Worm (Caenorhabditis elegans) whole organism, late embryonic: ENCODE measurements around the gene hlh-4.

Experiments
- C08G9.2 ChIP-seq: sonication (generic microtip); optimal IDR thresholded peaks from 2 replicates; lab custom pipeline; 2016; ENCODE audit warnings: mild to moderate bottlenecking, missing genetic modification characterization, moderate library complexity, missing compliant biosample characterization
- C38D4.7 ChIP-seq: fragments of 200-800 bp; sonication (Bioruptor generic); optimal IDR thresholded peaks from 2 replicates; lab custom pipeline; 2018; ENCODE audit warnings: mild to moderate bottlenecking, missing genetic modification characterization, moderate library complexity, missing compliant biosample characterization
- F13H6.1 ChIP-seq: sonication (generic microtip); optimal IDR thresholded peaks from 2 replicates; lab custom pipeline; 2016; ENCODE audit warnings: missing genetic modification characterization, missing compliant biosample characterization
- K09A11.1 ChIP-seq: sonication (generic microtip); optimal IDR thresholded peaks from 2 replicates; lab custom pipeline; 2017; ENCODE audit warnings: antibody characterized with exemption, mild to moderate bottlenecking, missing genetic modification characterization, missing compliant biosample characterization; ENCODE audit not compliant: insufficient read depth
- T23F11.4 ChIP-seq: fragments of 200-800 bp; sonication (Bioruptor generic); optimal IDR thresholded peaks from 2 replicates; lab custom pipeline; 2018; ENCODE audit warnings: mild to moderate bottlenecking, missing genetic modification characterization, missing compliant biosample characterization
- ama-1 ChIP-seq: fragments of 150-350 bp; optimal IDR thresholded peaks from 2 replicates; lab custom pipeline; 2014
- ceh-18 ChIP-seq: sonication (generic microtip); optimal IDR thresholded peaks from 2 replicates; lab custom pipeline; 2016; ENCODE audit warnings: missing genetic modification characterization, missing compliant biosample characterization
- ceh-22 ChIP-seq: sonication (generic microtip); optimal IDR thresholded peaks from 2 replicates; lab custom pipeline; 2017; ENCODE audit warnings: missing biosample characterization, missing genetic modification characterization
- ceh-24 ChIP-seq: sonication (generic microtip); optimal IDR thresholded peaks from 2 replicates; lab custom pipeline; 2016; ENCODE audit warnings: mild to moderate bottlenecking, missing genetic modification characterization, missing compliant biosample characterization
- ceh-30 ChIP-seq: fragments of 150-350 bp; optimal IDR thresholded peaks from 2 replicates; lab custom pipeline; 2014; ENCODE audit warnings: missing biosample characterization, missing genetic modification characterization
- ceh-31 ChIP-seq: sonication (generic microtip); optimal IDR thresholded peaks from 2 replicates; lab custom pipeline; 2016; ENCODE audit warnings: missing genetic modification characterization, missing compliant biosample characterization
- ceh-34 ChIP-seq: sonication (generic microtip); optimal IDR thresholded peaks from 2 replicates; lab custom pipeline; 2016; ENCODE audit warnings: mild to moderate bottlenecking, missing genetic modification characterization, missing compliant biosample characterization
- ceh-6 ChIP-seq: fragments of 200-800 bp; sonication (Bioruptor generic); optimal IDR thresholded peaks from 2 replicates; lab custom pipeline; 2018; ENCODE audit warnings: mild to moderate bottlenecking, missing genetic modification characterization, missing compliant biosample characterization
- ceh-9 ChIP-seq: sonication (generic microtip); optimal IDR thresholded peaks from 2 replicates; lab custom pipeline; 2016; ENCODE audit warnings: mild to moderate bottlenecking, missing genetic modification characterization, inconsistent platforms, missing compliant biosample characterization
- dve-1 ChIP-seq: sonication (generic microtip); optimal IDR thresholded peaks from 2 replicates; lab custom pipeline; 2017; ENCODE audit warnings: antibody characterized with exemption, mild to moderate bottlenecking, missing genetic modification characterization, missing compliant biosample characterization
- elt-2 ChIP-seq: sonication (generic microtip); optimal IDR thresholded peaks from 2 replicates; lab custom pipeline; 2016; ENCODE audit warnings: missing genetic modification reagents, missing genetic modification characterization, missing compliant biosample characterization
- elt-4 ChIP-seq: sonication (generic microtip); optimal IDR thresholded peaks from 2 replicates; lab custom pipeline; 2016; ENCODE audit warnings: missing genetic modification characterization, missing compliant biosample characterization
- ets-4 ChIP-seq: sonication (generic microtip); optimal IDR thresholded peaks from 2 replicates; lab custom pipeline; 2016; ENCODE audit warnings: missing genetic modification characterization, missing compliant biosample characterization
- eyg-1 ChIP-seq: sonication (generic microtip); optimal IDR thresholded peaks from 2 replicates; lab custom pipeline; 2016; ENCODE audit warnings: missing genotype, missing genetic modification characterization, missing compliant biosample characterization
- fkh-10 ChIP-seq: fragments of 150-350 bp; optimal IDR thresholded peaks from 2 replicates; lab custom pipeline; 2014; ENCODE audit warnings: missing biosample characterization, missing genetic modification reagents, missing genetic modification characterization
- fkh-6 ChIP-seq: sonication (generic microtip); optimal IDR thresholded peaks from 2 replicates; lab custom pipeline; 2016; ENCODE audit warnings: missing genetic modification characterization, missing compliant biosample characterization
- gmeb-2 ChIP-seq: sonication (generic microtip); optimal IDR thresholded peaks from 2 replicates; lab custom pipeline; 2016; ENCODE audit warnings: missing genetic modification characterization, inconsistent platforms, missing compliant biosample characterization
- hlh-13 ChIP-seq: fragments of 200-800 bp; sonication (Bioruptor generic); optimal IDR thresholded peaks from 2 replicates; lab custom pipeline; 2018; ENCODE audit warnings: mild to moderate bottlenecking, missing genetic modification characterization, missing compliant biosample characterization
- hlh-30 ChIP-seq: sonication (generic microtip); optimal IDR thresholded peaks from 2 replicates; lab custom pipeline; 2017; ENCODE audit warnings: antibody characterized with exemption, missing genetic modification characterization, missing compliant biosample characterization; ENCODE audit not compliant: insufficient read depth
- lim-6 ChIP-seq: sonication (generic microtip); optimal IDR thresholded peaks from 2 replicates; lab custom pipeline; 2016; ENCODE audit warnings: missing genetic modification characterization, missing compliant biosample characterization
- madf-2 ChIP-seq: sonication (generic microtip); optimal IDR thresholded peaks from 2 replicates; lab custom pipeline; 2017; ENCODE audit warnings: missing genetic modification characterization, missing compliant biosample characterization
- mec-3 ChIP-seq: sonication (generic microtip); optimal IDR thresholded peaks from 2 replicates; lab custom pipeline; 2016; ENCODE audit warnings: borderline replicate concordance, missing genetic modification characterization, missing compliant biosample characterization
- nfya-1 ChIP-seq: sonication (generic microtip); optimal IDR thresholded peaks from 2 replicates; lab custom pipeline; 2017; ENCODE audit warnings: missing genetic modification characterization, mild to moderate bottlenecking, missing compliant biosample characterization, antibody characterized with exemption, moderate library complexity
- odd-2 ChIP-seq: sonication (generic microtip); optimal IDR thresholded peaks from 2 replicates; lab custom pipeline; 2017; ENCODE audit warnings: antibody characterized with exemption, mild to moderate bottlenecking, missing genetic modification characterization, missing compliant biosample characterization
- pax-1 ChIP-seq: fragments of 150-350 bp; optimal IDR thresholded peaks from 2 replicates; lab custom pipeline; 2014; ENCODE audit warnings: missing biosample characterization, missing genetic modification characterization
- pqm-1 ChIP-seq: sonication (generic microtip); optimal IDR thresholded peaks from 2 replicates; lab custom pipeline; 2016; ENCODE audit warnings: missing genetic modification characterization, missing compliant biosample characterization
- pros-1 ChIP-seq: fragments of 150-350 bp; optimal IDR thresholded peaks from 2 replicates; lab custom pipeline; 2014; ENCODE audit warnings: missing biosample characterization, missing genetic modification reagents, missing genetic modification characterization
- rnt-1 ChIP-seq: sonication (generic microtip); optimal IDR thresholded peaks from 2 replicates; lab custom pipeline; 2016; ENCODE audit warnings: missing genetic modification characterization, missing compliant biosample characterization
- sdc-2 ChIP-seq: sonication (generic microtip); optimal IDR thresholded peaks from 2 replicates; lab custom pipeline; 2016; ENCODE audit warnings: missing genotype, missing genetic modification characterization, missing compliant biosample characterization
- sox-4 ChIP-seq: sonication (generic microtip); optimal IDR thresholded peaks from 2 replicates; lab custom pipeline; 2017; ENCODE audit warnings: mild to moderate bottlenecking, missing genetic modification characterization, inconsistent platforms, missing compliant biosample characterization
- tbx-2 ChIP-seq: sonication (generic microtip); optimal IDR thresholded peaks from 2 replicates; lab custom pipeline; 2016; ENCODE audit warnings: missing genetic modification characterization, missing compliant biosample characterization
- ttx-3 ChIP-seq: sonication (generic microtip); optimal IDR thresholded peaks from 2 replicates; lab custom pipeline; 2016; ENCODE audit warnings: missing genetic modification reagents, missing genetic modification characterization, missing compliant biosample characterization
- unc-42 ChIP-seq: sonication (generic microtip); optimal IDR thresholded peaks from 2 replicates; lab custom pipeline; 2016; ENCODE audit warnings: missing genotype, missing genetic modification characterization, missing compliant biosample characterization
- ztf-16 ChIP-seq: sonication (generic microtip); optimal IDR thresholded peaks from 2 replicates; lab custom pipeline; 2017; ENCODE audit warnings: missing genetic modification characterization, missing compliant biosample characterization

hlh-4 gene

DNA sequence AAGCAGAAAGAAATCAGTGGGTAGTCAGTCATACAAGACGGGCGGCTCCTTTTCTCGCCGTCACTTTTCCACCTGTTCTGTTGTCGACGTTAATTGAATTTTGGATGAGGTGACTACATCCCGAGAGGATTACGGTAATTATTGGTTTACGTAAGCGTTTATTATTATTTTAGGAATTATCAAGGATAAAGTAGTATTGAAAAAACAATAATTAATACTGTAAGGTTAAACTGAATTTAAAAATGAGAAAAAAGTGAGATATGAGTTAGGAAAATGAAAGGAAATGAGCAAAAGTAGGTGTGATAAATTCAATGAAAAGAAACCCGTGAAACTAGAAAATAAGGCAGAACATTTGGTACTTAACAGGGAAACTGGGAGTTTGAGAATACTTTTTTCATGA, at the start of gene hlh-4:
hlh-4 (minus strand) TSS at position 101 of the 400 bp plus-strand sequence.
- no peak for TF ChIP-seq ztf-16 (tag; lab: Kevin White, UChicago)
- TF ChIP-seq ceh-34 (tag; lab: Kevin White, UChicago), result no peak
- TF ChIP-seq ceh-9 (tag; lab: Kevin White, UChicago), result no peak
- TF ChIP-seq F13H6.1 (tag; lab: Kevin White, UChicago), result no peak
- TF ChIP-seq ceh-24 (tag; lab: Kevin White, UChicago), result no peak
- TF ChIP-seq T23F11.4 (GFP tag; lab: Kevin White, UChicago), result no peak
- no peak for TF ChIP-seq ceh-30 (tag; lab: Kevin White, UChicago)
- no peak for TF ChIP-seq elt-4 (tag; lab: Kevin White, UChicago)
- no peak for TF ChIP-seq fkh-6 (tag; lab: Kevin White, UChicago)
- TF ChIP-seq nfya-1, result no peak
- no peak for TF ChIP-seq madf-2 (tag; lab: Kevin White, UChicago)
- TF ChIP-seq pros-1 (tag; lab: Kevin White, UChicago), result no peak
- TF ChIP-seq sox-4 (tag; lab: Kevin White, UChicago), result no peak
- TF ChIP-seq mec-3, result no peak
- no peak for TF ChIP-seq ets-4 (tag; lab: Kevin White, UChicago)

DNA sequence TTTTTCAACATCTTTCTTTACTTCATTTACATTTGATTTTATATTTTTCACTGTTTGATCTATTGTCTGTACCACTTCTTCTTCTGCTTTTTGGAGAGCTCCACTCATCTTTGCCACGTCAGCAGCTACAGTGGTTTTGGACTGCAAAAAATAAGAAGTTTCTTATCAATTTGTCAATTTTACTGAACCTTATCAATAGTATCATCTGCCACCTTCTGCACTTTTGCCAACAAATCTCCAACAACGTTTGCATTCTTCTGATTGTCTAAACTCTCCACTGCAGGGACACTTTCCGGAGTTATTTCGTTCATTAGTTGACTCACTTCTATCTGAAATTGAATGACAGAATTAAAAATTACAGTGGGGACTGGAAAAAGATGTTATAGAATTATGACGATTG, 47.9 kb upstream of the hlh-4 start:
- TF ChIP-seq elt-2 (tag; lab: Kevin White, UChicago) (peak; percentile 79), ceh-6 (GFP tag; lab: Kevin White, UChicago) (no peak)
- TF ChIP-seq, all 69 proteins: peak for 1

DNA sequence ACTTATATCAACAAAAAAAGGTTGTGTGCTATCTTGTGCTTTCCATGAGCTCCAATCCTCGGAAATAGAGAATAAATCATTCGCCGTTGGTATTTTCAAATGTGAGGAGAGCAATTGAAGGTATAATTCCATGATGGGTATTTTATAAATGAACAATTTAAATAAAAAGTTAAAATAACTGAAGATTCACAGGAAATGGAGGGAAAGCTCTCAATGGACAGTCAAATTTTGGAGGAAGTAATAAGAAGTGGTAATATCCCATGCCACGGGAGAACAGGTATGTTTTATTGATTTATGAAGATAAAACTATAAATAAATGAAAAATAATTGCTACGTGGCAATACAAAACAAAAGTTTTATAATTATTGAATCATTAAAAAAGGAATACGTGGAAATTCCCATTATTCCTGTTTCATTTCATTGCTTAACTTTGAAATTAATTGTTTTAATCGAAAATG, 44.3 kb upstream of the hlh-4 start:
- TF ChIP-seq C38D4.7 (GFP tag; lab: Kevin White, UChicago), result no peak
- no peak for TF ChIP-seq sdc-2 (tag; lab: Kevin White, UChicago)
- no peak for TF ChIP-seq odd-2 (tag; lab: Kevin White, UChicago)
- TF ChIP-seq C08G9.2 (tag; lab: Kevin White, UChicago), result no peak
- no peak for TF ChIP-seq ztf-16 (tag; lab: Kevin White, UChicago)

DNA sequence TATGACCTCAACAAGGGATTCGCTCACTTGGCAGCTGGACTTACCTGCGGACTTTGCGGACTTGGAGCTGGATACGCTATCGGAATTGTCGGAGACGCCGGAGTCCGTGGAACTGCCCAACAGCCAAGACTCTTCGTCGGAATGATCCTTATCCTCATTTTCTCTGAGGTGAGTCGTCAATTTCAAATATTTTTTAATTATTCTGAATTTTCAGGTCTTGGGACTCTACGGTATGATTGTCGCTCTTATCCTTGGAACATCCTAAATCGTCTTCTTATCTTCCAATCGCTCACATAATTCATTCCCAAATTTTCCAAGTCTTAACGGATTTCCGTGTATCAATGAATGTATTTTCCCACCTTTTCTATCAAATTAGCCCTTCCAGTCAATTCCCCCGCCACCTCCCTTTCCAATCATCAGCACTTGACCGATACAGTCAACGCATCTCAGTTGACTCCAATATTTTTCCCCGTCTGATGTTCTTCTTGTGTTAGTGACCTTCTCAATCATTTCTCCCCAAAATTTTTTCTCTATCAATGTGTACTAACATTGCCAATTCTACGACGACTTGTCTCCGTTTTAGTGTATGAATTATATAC, 43.7 kb upstream of the hlh-4 start, which contains the start of gene R10E11.6:
R10E11.6 (plus strand) TSS at position 524 of the 599 bp plus-strand sequence.
- no peak for TF ChIP-seq pax-1 (tag; lab: Kevin White, UChicago)
- no peak for TF ChIP-seq ceh-9 (tag; lab: Kevin White, UChicago)

DNA sequence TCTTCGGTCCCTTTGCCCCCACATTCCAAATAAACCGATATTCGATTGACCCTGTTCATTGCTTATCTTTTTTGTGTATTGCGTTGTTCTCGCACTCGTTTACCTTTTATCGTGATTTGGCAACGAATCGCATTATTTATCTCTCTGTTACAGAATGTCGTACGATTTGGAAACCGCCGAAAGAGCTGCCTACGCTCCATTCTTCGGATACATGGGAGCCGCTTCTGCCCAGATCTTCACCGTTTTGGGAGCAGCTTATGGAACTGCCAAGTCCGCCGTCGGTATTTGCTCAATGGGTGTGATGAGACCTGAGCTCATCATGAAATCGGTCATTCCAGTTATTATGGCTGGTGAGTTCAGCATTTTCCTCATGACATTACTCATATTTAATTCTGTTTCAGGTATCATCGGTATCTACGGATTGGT, 43.2 kb upstream of the hlh-4 start, which contains the start of gene vha-2:
vha-2 (plus strand) TSS at position 154 of the 426 bp plus-strand sequence.
- TF ChIP-seq elt-2 (tag; lab: Kevin White, UChicago) (peak; percentile 56), pqm-1 (no peak)

DNA sequence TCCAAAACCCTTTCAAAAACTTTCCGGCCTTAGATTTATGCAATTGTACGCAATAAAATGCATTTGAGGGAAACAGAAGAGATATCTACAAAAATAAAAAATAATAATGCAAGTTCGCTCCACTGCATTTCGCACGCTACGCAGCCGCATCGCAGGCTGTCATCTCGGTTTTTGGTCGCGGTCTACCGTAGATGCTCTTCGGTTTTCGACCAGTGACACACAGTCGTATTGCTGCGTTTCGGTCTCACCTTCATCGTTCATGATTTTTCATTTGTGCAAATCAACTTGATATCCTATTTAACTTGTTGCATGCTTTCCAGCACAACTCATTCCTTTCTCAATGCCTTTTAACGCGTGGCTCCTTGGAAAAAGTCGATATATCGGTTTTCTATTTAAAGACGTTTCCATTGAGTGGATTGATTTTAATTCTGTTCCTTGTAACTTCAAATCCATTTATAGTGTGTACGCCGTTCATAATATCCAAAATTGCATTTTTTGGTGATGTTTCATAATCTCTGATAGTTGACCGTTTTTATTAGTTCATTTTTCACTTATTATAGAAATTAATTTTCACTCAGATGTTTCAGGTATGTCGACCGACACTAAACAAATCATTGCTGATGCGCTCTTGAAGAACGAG, 41.9 kb upstream of the hlh-4 start, which contains the start of gene vha-1:
vha-1 (plus strand) TSS at position 590 of the 640 bp plus-strand sequence.
- TF ChIP-seq ceh-18 (tag; lab: Kevin White, UChicago) (peak; percentile 52), pqm-1 (no peak), tbx-2 (tag; lab: Kevin White, UChicago) (peak; percentile 65), fkh-10 (GFP tag; lab: Kevin White, UChicago) (no peak), nfya-1 (peak; percentile 82), ttx-3 (peak; percentile 2), ceh-22 (tag; lab: Kevin White, UChicago) (no peak), pax-1 (tag; lab: Kevin White, UChicago) (no peak), ets-4 (tag; lab: Kevin White, UChicago) (peak; percentile 14), eyg-1 (tag; lab: Kevin White, UChicago) (no peak), hlh-30 (peak; percentile 26), K09A11.1 (tag; lab: Kevin White, UChicago) (peak; percentile 15), ceh-30 (tag; lab: Kevin White, UChicago) (peak; percentile 26), lim-6 (tag; lab: Kevin White, UChicago) (no peak), madf-2 (tag; lab: Kevin White, UChicago) (no peak), unc-42 (tag; lab: Kevin White, UChicago) (peak; percentile 44), ama-1 (lab: Kevin White, UChicago) (peak; percentile 24), ceh-31 (tag; lab: Kevin White, UChicago) (peak; percentile 61), C08G9.2 (tag; lab: Kevin White, UChicago) (peak; percentile 15), ceh-34 (tag; lab: Kevin White, UChicago) (peak; percentile 31), hlh-13 (GFP tag; lab: Kevin White, UChicago) (no peak), dve-1 (tag; lab: Kevin White, UChicago) (peak; percentile 58), elt-2 (tag; lab: Kevin White, UChicago) (peak; percentile 39), rnt-1 (tag; lab: Kevin White, UChicago) (peak; percentile 55), gmeb-2 (tag; lab: Kevin White, UChicago) (no peak)
